Worm (Caenorhabditis elegans): ENCODE data around the gene C36C9.11.

DNA sequence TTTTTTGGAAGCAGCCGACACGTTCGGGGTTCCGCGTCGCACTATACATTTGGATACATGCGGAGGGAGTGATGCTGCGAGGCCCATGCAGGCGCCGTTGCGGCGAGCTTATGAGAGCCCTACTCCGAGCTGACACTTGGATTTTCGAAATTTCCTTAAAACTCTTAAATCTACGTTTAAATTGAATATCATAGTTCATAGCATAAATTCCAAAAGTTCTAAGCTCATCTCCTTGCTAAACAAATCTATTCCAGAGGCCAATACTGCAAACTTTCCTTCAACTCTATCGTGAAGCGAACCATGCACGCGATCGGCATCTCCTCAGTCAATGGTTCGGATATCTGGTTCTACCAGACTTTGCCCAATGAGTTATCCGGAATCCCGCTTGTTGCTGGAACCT is 42.4 kb downstream of the C36C9.11 start, which contains the start of gene dgn-3:
- TF ChIP-seq flt-1 (GFP tag; IDR thresholded peaks at IDR 0.05) (no peak), ztf-23 (GFP tag; IDR thresholded peaks at IDR 0.05) (no peak), med-1 (GFP tag; optimal IDR thresholded peaks at IDR 0.05; ENCODE audit: insufficient read depth) (no peak), klf-2 (GFP tag; conservative IDR thresholded peaks at IDR 0.05) (no peak), tab-1 (GFP tag; IDR thresholded peaks at IDR 0.05) (no peak), T22C8.4 (GFP tag; IDR thresholded peaks at IDR 0.05) (no peak), cog-1 (tag; optimal IDR thresholded peaks at IDR 0.05) (no peak), ref-1 (GFP tag; conservative IDR thresholded peaks at IDR 0.05) (no peak), ztf-29 (GFP tag; IDR thresholded peaks at IDR 0.05) (no peak)
